Worm (Caenorhabditis elegans): ENCODE data around the gene tut-2.

Gene tut-2

DNA sequence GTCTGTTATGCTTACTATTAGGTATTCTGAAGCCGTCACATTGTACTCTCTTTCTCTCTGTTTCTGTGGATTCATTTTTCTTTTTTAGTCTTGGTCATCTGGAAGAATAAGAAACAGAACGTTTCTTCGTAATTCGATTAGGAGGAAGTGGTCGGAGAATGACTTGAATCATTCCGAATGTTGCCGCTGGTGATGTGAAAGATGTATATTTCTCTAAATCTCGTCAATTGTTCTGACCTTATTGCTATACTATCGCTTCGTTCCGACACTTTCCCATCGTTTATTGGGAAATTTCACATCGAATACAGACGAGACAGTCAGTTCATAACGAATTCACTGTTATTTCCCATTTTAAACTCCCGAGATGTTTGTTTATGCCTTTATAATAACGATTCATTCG, 21.0 kb downstream of the tut-2 start:
- TF ChIP-seq ztf-23 (GFP tag; IDR thresholded peaks at IDR 0.05) (no peak), T22C8.4 (GFP tag; IDR thresholded peaks at IDR 0.05) (no peak), med-1 (GFP tag; optimal IDR thresholded peaks at IDR 0.05; ENCODE audit: insufficient read depth) (no peak), flt-1 (GFP tag; IDR thresholded peaks at IDR 0.05) (no peak), cog-1 (tag; optimal IDR thresholded peaks at IDR 0.05) (no peak), ref-1 (GFP tag; conservative IDR thresholded peaks at IDR 0.05) (no peak), klf-2 (GFP tag; conservative IDR thresholded peaks at IDR 0.05) (no peak), tab-1 (GFP tag; IDR thresholded peaks at IDR 0.05) (no peak), ztf-29 (GFP tag; IDR thresholded peaks at IDR 0.05) (no peak)

DNA sequence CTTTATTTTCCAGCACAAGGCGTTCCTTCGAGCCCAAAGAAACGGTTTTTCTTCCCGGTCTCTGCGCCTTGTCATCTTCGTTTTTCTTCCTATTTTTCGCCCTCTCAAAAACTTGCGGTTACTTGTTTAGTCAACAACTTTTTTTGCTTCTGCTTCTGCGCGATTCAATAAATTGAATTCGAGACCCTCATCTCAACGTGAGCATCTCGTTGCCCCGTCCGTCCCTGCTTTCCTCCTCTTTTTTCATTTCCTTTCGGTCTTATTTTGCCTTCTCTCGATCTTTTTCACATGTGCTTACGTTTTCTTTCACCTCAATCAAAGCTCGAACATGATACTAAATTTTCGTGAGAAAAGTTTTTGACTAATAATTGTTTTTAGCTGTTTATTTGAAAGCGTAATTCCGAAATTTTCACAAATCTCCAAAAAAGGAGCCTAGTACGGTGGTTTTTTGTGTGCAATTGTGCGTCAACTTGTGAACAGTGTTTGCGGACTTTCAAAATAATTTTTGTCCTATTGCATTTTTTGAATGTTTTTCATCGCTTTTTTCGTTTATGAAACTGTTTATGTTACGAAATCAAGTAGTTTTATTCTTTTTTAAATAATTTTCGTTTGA, 22.1 kb downstream of the tut-2 start:
- TF ChIP-seq klf-2 (GFP tag; conservative IDR thresholded peaks at IDR 0.05): no peak
- no peak for TF ChIP-seq cog-1 (tag; optimal IDR thresholded peaks at IDR 0.05)
- TF ChIP-seq tab-1 (GFP tag; IDR thresholded peaks at IDR 0.05): no peak
- TF ChIP-seq T22C8.4 (GFP tag; IDR thresholded peaks at IDR 0.05): no peak
- TF ChIP-seq ztf-23 (GFP tag; IDR thresholded peaks at IDR 0.05): no peak
- no peak for TF ChIP-seq med-1 (GFP tag; optimal IDR thresholded peaks at IDR 0.05; ENCODE audit: insufficient read depth)

DNA sequence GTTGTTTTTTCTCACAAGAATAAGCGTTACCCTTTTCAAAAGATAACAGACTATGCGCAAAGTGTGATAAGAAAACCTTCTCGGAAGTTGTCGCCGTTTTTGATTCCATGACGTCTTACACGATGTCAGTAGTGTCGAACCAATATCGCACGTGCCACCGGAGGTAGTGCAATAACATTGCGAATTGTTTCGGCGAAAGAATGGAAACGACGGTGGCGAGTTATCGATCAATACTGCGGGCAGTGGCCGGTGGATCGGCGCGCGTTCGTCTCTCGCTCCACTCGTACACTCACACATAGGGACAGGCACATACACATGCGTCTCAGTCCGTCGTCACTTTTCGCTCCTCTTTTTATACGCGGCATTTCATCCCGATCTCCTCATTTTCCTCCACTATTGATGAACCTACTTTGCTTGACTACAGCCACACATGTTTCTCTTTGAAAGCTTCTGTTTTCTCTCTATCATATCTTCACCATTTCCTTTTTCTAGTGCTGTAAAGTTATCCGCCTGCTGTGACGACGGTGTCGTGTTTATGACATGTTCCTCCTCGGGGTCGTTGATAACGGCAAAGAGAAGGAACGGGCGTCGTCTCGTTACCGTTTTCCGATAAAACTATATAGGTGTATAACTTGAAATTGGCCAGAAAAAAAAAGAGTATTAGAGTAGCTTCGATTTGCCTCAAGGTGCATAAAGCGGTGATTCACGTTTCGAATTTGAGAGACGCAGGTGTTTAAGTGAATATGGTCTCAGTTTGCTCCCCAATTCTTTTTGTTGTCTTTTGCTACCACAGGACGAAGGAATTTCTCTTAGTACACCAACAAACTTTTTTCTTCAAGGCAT, 23.3 kb downstream of the tut-2 start:
- TF ChIP-seq ref-1 (GFP tag; conservative IDR thresholded peaks at IDR 0.05) (peak; percentile 42; the same call in 1 of the 2 replicates), flt-1 (GFP tag; IDR thresholded peaks at IDR 0.05) (peak; percentile 4; the same call in 1 of the 2 replicates), ztf-23 (GFP tag; IDR thresholded peaks at IDR 0.05) (0 out of 2 replicates have a peak, but pooled peaks have one; percentile 50), T22C8.4 (GFP tag; IDR thresholded peaks at IDR 0.05) (peak; percentile 69; the same call in 1 of the 2 replicates), cog-1 (tag; optimal IDR thresholded peaks at IDR 0.05) (no peak)

DNA sequence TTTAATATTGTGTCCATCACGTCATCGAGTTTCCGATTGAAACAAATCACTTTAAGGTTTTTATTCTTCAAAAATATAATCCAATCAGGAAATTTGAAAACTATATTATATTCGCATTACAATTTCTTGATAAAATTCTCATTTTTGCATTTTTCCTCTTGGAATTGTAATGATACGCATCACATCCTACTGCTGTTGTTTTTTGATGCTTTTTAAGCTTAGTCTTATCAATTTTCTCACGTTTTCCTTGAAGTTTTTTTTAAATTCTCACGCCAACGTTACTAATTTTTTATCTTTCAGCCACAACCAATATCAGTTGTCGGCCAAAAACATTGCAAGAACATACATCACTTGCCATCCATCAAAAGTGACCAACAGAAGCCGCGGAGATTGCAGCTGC, 24.1 kb downstream of the tut-2 start, which contains the start of gene gsp-1:
gsp-1 (plus strand) TSS at position 301 of the 400 bp plus-strand sequence.
- TF ChIP-seq flt-1 (GFP tag; IDR thresholded peaks at IDR 0.05) (no peak), med-1 (GFP tag; optimal IDR thresholded peaks at IDR 0.05; ENCODE audit: insufficient read depth) (no peak), cog-1 (tag; optimal IDR thresholded peaks at IDR 0.05) (no peak), ztf-23 (GFP tag; IDR thresholded peaks at IDR 0.05) (no peak), tab-1 (GFP tag; IDR thresholded peaks at IDR 0.05) (no peak), ref-1 (GFP tag; conservative IDR thresholded peaks at IDR 0.05) (no peak), ztf-29 (GFP tag; IDR thresholded peaks at IDR 0.05) (no peak), klf-2 (GFP tag; conservative IDR thresholded peaks at IDR 0.05) (no peak), T22C8.4 (GFP tag; IDR thresholded peaks at IDR 0.05) (no peak)

DNA sequence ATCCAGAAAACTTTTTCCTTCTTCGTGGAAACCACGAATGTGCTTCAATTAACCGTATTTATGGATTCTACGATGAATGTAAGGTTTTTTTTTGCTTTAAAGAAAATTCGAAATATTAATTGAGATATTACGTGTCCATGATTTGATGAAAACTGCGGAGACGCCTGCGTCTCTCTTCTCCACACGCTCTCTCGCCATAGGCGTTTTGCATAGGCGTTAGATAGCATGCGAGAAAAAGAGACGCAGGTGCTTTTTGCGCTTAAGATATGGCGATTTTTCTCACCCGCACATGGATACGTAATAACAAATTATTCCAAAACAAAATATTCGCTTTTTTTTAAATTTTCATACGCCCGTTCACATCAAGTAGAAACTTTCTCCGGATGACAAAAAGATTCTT, 25.4 kb downstream of the tut-2 start:
- TF ChIP-seq cog-1 (tag; optimal IDR thresholded peaks at IDR 0.05) (no peak), T22C8.4 (GFP tag; IDR thresholded peaks at IDR 0.05) (no peak), klf-2 (GFP tag; conservative IDR thresholded peaks at IDR 0.05) (no peak), flt-1 (GFP tag; IDR thresholded peaks at IDR 0.05) (no peak), ztf-29 (GFP tag; IDR thresholded peaks at IDR 0.05) (no peak), ztf-23 (GFP tag; IDR thresholded peaks at IDR 0.05) (no peak), ref-1 (GFP tag; conservative IDR thresholded peaks at IDR 0.05) (no peak), tab-1 (GFP tag; IDR thresholded peaks at IDR 0.05) (no peak), med-1 (GFP tag; optimal IDR thresholded peaks at IDR 0.05; ENCODE audit: insufficient read depth) (no peak)

DNA sequence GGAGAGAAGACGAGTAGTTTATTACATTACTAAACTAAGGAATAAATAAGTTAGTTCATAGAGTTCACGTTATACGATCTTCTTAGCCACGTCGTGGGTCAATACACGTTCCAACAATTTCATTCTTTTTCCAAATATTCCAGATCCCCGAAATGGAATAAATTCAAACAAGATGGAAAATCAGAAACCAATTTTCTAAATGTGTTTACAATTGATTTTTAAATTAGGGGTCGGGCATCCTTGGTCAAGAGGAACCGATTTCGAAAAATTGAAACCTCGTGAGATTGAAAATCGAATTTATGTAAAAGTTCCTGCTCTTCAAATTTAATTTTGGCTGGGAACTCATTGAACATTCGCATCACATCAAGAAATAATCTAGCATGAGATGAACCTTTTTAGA, 26.7 kb downstream of the tut-2 start:
- TF ChIP-seq ztf-29 (GFP tag; IDR thresholded peaks at IDR 0.05): no peak
- no peak for TF ChIP-seq flt-1 (GFP tag; IDR thresholded peaks at IDR 0.05)
- TF ChIP-seq klf-2 (GFP tag; conservative IDR thresholded peaks at IDR 0.05): no peak
- TF ChIP-seq ztf-23 (GFP tag; IDR thresholded peaks at IDR 0.05): no peak
- no peak for TF ChIP-seq ref-1 (GFP tag; conservative IDR thresholded peaks at IDR 0.05)
- no peak for TF ChIP-seq T22C8.4 (GFP tag; IDR thresholded peaks at IDR 0.05)
- TF ChIP-seq cog-1 (tag; optimal IDR thresholded peaks at IDR 0.05): no peak
- TF ChIP-seq tab-1 (GFP tag; IDR thresholded peaks at IDR 0.05): no peak
- no peak for TF ChIP-seq med-1 (GFP tag; optimal IDR thresholded peaks at IDR 0.05; ENCODE audit: insufficient read depth)

DNA sequence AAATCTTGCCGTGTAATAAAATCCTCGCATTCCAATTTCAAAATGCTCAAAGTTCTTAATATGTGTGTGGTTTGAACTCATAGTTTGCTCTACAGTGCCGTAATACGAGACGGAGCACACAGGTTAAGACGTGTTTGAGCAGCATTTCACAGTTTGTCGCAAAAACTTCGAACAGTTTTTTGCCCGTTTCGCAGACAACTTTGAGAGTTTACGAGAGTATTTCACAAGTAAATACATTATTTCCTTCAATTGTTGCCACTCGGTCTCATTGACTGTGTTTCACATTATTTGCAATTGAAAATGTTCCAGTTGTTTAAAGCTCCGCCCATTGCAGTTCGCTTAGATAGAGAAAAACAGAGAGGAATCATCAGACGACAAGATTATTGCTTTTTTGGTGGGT, 29.6 kb downstream of the tut-2 start, which contains the start of gene F29F11.20:
F29F11.20 (plus strand) TSS at position 301 of the 400 bp plus-strand sequence.
- TF ChIP-seq med-1 (GFP tag; optimal IDR thresholded peaks at IDR 0.05; ENCODE audit: insufficient read depth) (no peak), ztf-29 (GFP tag; IDR thresholded peaks at IDR 0.05) (no peak), flt-1 (GFP tag; IDR thresholded peaks at IDR 0.05) (no peak), tab-1 (GFP tag; IDR thresholded peaks at IDR 0.05) (no peak), klf-2 (GFP tag; conservative IDR thresholded peaks at IDR 0.05) (no peak), cog-1 (tag; optimal IDR thresholded peaks at IDR 0.05) (no peak), T22C8.4 (GFP tag; IDR thresholded peaks at IDR 0.05) (no peak), ztf-23 (GFP tag; IDR thresholded peaks at IDR 0.05) (no peak), ref-1 (GFP tag; conservative IDR thresholded peaks at IDR 0.05) (no peak)

DNA sequence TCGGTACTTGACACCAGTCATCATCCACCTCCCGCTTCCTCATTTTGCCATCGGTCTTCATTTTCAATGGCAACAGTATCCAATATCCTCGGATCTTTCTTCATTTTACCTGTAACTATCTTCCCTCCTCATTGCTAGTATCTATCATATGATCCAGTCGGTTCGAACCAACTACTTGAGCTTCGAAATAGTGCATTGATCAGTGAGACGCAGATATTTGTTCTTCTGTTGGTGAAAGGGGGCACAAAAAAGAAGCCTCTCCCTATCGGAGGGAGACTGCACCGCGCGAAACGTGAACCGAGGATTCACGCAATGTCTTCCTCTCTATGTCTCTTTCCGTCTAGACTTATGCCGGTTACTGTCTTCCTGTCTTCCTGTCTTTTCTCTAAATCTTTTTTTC, 33.3 kb downstream of the tut-2 start:
- TF ChIP-seq tab-1 (GFP tag; IDR thresholded peaks at IDR 0.05): no peak
- no peak for TF ChIP-seq ztf-23 (GFP tag; IDR thresholded peaks at IDR 0.05)
- no peak for TF ChIP-seq T22C8.4 (GFP tag; IDR thresholded peaks at IDR 0.05)
- no peak for TF ChIP-seq flt-1 (GFP tag; IDR thresholded peaks at IDR 0.05)
- no peak for TF ChIP-seq klf-2 (GFP tag; conservative IDR thresholded peaks at IDR 0.05)
- TF ChIP-seq med-1 (GFP tag; optimal IDR thresholded peaks at IDR 0.05; ENCODE audit: insufficient read depth): no peak
- no peak for TF ChIP-seq cog-1 (tag; optimal IDR thresholded peaks at IDR 0.05)
- TF ChIP-seq ztf-29 (GFP tag; IDR thresholded peaks at IDR 0.05): no peak
- no peak for TF ChIP-seq ref-1 (GFP tag; conservative IDR thresholded peaks at IDR 0.05)

DNA sequence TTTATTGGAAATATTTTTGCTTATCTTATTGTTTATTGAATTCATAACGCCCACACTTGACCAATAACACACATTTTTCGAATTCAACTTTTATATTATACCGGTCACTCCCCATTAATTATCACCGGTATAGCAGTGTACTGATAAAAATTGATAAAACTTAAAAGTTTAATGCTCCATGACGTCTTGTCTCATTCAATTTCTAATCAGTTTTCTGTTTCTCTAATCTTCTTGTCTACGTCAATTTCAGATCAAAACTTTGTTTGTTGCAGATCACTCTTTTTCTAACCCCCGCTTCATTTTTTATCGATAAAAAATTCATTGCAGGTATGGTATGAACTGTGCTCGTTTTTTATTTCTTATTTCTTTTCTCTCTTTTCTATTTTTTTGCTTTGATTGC, 35.7 kb downstream of the tut-2 start:
- no peak for TF ChIP-seq T22C8.4 (GFP tag; IDR thresholded peaks at IDR 0.05)
- TF ChIP-seq ref-1 (GFP tag; conservative IDR thresholded peaks at IDR 0.05): no peak
- no peak for TF ChIP-seq ztf-23 (GFP tag; IDR thresholded peaks at IDR 0.05)
- no peak for TF ChIP-seq med-1 (GFP tag; optimal IDR thresholded peaks at IDR 0.05; ENCODE audit: insufficient read depth)

Measured in whole organism, midembryonic.